Fruit fly (Drosophila melanogaster) whole organism, embryonic: ENCODE measurements around the gene CG14659.

ENCODE experiments used
- CG12942 ChIP-seq: fragments of 200-800 bp; sonication (Bioruptor generic); optimal IDR thresholded peaks from 3 replicates; lab custom pipeline; 2016; ENCODE audit warnings: missing biosample characterization, missing genetic modification characterization
- CG16779 ChIP-seq: fragments of 200-800 bp; sonication (Bioruptor generic); IDR thresholded peaks from 2 replicates; pipeline ENCODE4 v1.3.6; 2022; ENCODE audit warnings: missing biosample characterization, missing genetic modification characterization
- CG17361 ChIP-seq: fragments of 200-800 bp; sonication (Bioruptor generic); IDR thresholded peaks from 3 replicates; pipeline ENCODE4 v1.3.6; 2022; ENCODE audit warnings: missing biosample characterization, missing genetic modification characterization
- CG17568 ChIP-seq: fragments of 200-800 bp; sonication (Bioruptor generic); optimal IDR thresholded peaks from 2 replicates; lab custom pipeline; 2018; ENCODE audit warnings: missing biosample characterization, mild to moderate bottlenecking, missing genetic modification characterization, moderate library complexity
- CG17829 ChIP-seq: fragments of 200-800 bp; optimal IDR thresholded peaks from 2 replicates; lab custom pipeline; 2019; ENCODE audit warnings: missing biosample characterization, mild to moderate bottlenecking, missing genetic modification characterization, moderate library complexity
- CG18476 ChIP-seq: fragments of 200-800 bp; sonication (Bioruptor generic); optimal IDR thresholded peaks from 2 replicates; lab custom pipeline; 2016; ENCODE audit warnings: missing biosample characterization, mild to moderate bottlenecking, missing genetic modification characterization
- CG30403 ChIP-seq: fragments of 200-800 bp; sonication (Bioruptor generic); optimal IDR thresholded peaks from 3 replicates; lab custom pipeline; 2016; ENCODE audit warnings: missing biosample characterization, missing genetic modification characterization
- CG3065 ChIP-seq: fragments of 200-800 bp; sonication (Bioruptor generic); optimal IDR thresholded peaks from 2 replicates; lab custom pipeline; 2016; ENCODE audit warnings: missing biosample characterization, missing genetic modification characterization
- CG31224 ChIP-seq: fragments of 200-800 bp; sonication (Bioruptor generic); IDR thresholded peaks from 2 replicates; pipeline ENCODE4 v1.3.6; 2022; ENCODE audit warnings: missing biosample characterization, missing genetic modification characterization
- CG3847 ChIP-seq: fragments of 200-800 bp; sonication (Bioruptor generic); IDR thresholded peaks from 2 replicates; pipeline ENCODE4 v1.3.6; 2022; ENCODE audit warnings: missing biosample characterization, missing genetic modification characterization
- CG42726 ChIP-seq: fragments of 200-800 bp; sonication (Bioruptor generic); IDR thresholded peaks from 2 replicates; pipeline ENCODE4 v1.3.6; 2022; ENCODE audit warnings: missing biosample characterization, missing genetic modification characterization; ENCODE audit not compliant: partially characterized antibody
- CG4360 ChIP-seq: fragments of 200-800 bp; sonication (Bioruptor generic); IDR thresholded peaks from 2 replicates; pipeline ENCODE4 v1.3.6; 2022; ENCODE audit warnings: missing biosample characterization, missing genetic modification characterization
- CG5953 ChIP-seq: fragments of 200-800 bp; sonication (Bioruptor generic); IDR thresholded peaks from 2 replicates; pipeline ENCODE4 v1.3.6; 2022; ENCODE audit warnings: missing biosample characterization, missing genetic modification characterization
- CG6254 ChIP-seq: fragments of 200-800 bp; sonication (Bioruptor generic); optimal IDR thresholded peaks from 3 replicates; lab custom pipeline; 2017; ENCODE audit warnings: mild to moderate bottlenecking, missing biosample characterization, missing genetic modification reagents, missing genetic modification characterization
- CG7357 ChIP-seq: fragments of 200-800 bp; sonication (Bioruptor generic); IDR thresholded peaks from 3 replicates; pipeline ENCODE4 v1.3.6; 2022; ENCODE audit warnings: missing biosample characterization, missing genetic modification characterization
- CG7786 ChIP-seq: fragments of 200-800 bp; sonication (Bioruptor generic); optimal IDR thresholded peaks from 2 replicates; lab custom pipeline; 2016; ENCODE audit warnings: missing biosample characterization, missing genetic modification characterization
- CG8388 ChIP-seq: fragments of 200-800 bp; sonication (Bioruptor generic); optimal IDR thresholded peaks from 2 replicates; lab custom pipeline; 2019; ENCODE audit warnings: missing biosample characterization, mild to moderate bottlenecking, missing genetic modification characterization, moderate library complexity
- CG9932 ChIP-seq: fragments of 200-800 bp; sonication (Bioruptor generic); IDR thresholded peaks from 2 replicates; pipeline ENCODE4 v1.3.6; 2022; ENCODE audit warnings: missing biosample characterization, missing genetic modification characterization
- Chrac-16 ChIP-seq: fragments of 200-800 bp; sonication (Bioruptor generic); optimal IDR thresholded peaks from 3 replicates; lab custom pipeline; 2016; ENCODE audit warnings: missing biosample characterization, missing genetic modification characterization
- Dbx ChIP-seq: fragments of 200-800 bp; sonication (Bioruptor generic); IDR thresholded peaks from 3 replicates; pipeline ENCODE4 v1.3.6; 2022; ENCODE audit warnings: missing biosample characterization, missing genetic modification characterization
- Fer2 ChIP-seq: fragments of 200-800 bp; sonication (Bioruptor generic); optimal IDR thresholded peaks from 2 replicates; lab custom pipeline; 2018; ENCODE audit warnings: missing biosample characterization, mild to moderate bottlenecking, missing genetic modification characterization, moderate library complexity
- Fer3 ChIP-seq: fragments of 200-800 bp; sonication (Bioruptor generic); optimal IDR thresholded peaks from 2 replicates; lab custom pipeline; 2018; ENCODE audit warnings: missing biosample characterization, mild to moderate bottlenecking, missing genetic modification characterization, moderate library complexity
- GATAe ChIP-seq: fragments of 200-800 bp; sonication (Bioruptor generic); conservative IDR thresholded peaks from 2 replicates; pipeline ENCODE4 v1.3.6; 2022; ENCODE audit warnings: missing biosample characterization, missing genetic modification characterization
- Gsc ChIP-seq: fragments of 200-800 bp; sonication (Bioruptor generic); IDR thresholded peaks from 2 replicates; pipeline ENCODE4 v1.3.6; 2022; ENCODE audit warnings: missing biosample characterization, missing genetic modification characterization
- Gug ChIP-seq: fragments of 200-800 bp; sonication (Bioruptor generic); IDR thresholded peaks from 4 replicates; pipeline ENCODE4 v1.3.6; 2022; ENCODE audit warnings: missing biosample characterization, missing genetic modification characterization
- HLH4C ChIP-seq: fragments of 200-800 bp; sonication (Bioruptor generic); IDR thresholded peaks from 3 replicates; pipeline ENCODE4 v1.3.6; 2022; ENCODE audit warnings: missing biosample characterization, missing genetic modification characterization; ENCODE audit not compliant: partially characterized antibody
- Meics ChIP-seq: fragments of 200-800 bp; sonication (Bioruptor generic); optimal IDR thresholded peaks from 2 replicates; lab custom pipeline; 2017; ENCODE audit warnings: missing biosample characterization, mild to moderate bottlenecking, missing genetic modification characterization
- NK7.1 ChIP-seq: fragments of 200-800 bp; sonication (Bioruptor generic); optimal IDR thresholded peaks from 3 replicates; lab custom pipeline; 2016; ENCODE audit warnings: missing biosample characterization, missing genetic modification characterization
- Opbp ChIP-seq: fragments of 200-800 bp; sonication (Bioruptor generic); IDR thresholded peaks from 3 replicates; pipeline ENCODE4 v1.3.6; 2022; ENCODE audit warnings: missing biosample characterization, missing genetic modification characterization; ENCODE audit not compliant: partially characterized antibody
- Ravus ChIP-seq: fragments of 200-800 bp; sonication (Bioruptor generic); IDR thresholded peaks from 2 replicates; pipeline ENCODE4 v1.3.6; 2022; ENCODE audit warnings: missing biosample characterization, missing genetic modification characterization
- Xbp1 ChIP-seq: fragments of 200-800 bp; sonication (Bioruptor generic); optimal IDR thresholded peaks from 3 replicates; lab custom pipeline; 2016; ENCODE audit warnings: missing biosample characterization, mild to moderate bottlenecking, missing genetic modification characterization
- ara ChIP-seq: fragments of 200-800 bp; sonication (Bioruptor generic); IDR thresholded peaks from 2 replicates; pipeline ENCODE4 v1.3.6; 2022; ENCODE audit warnings: missing biosample characterization, missing genetic modification characterization
- bab2 ChIP-seq: fragments of 200-800 bp; sonication (Bioruptor generic); optimal IDR thresholded peaks from 2 replicates; lab custom pipeline; 2016; ENCODE audit warnings: missing biosample characterization, missing genetic modification characterization
- bcd ChIP-seq: fragments of 200-800 bp; sonication (Bioruptor generic); optimal IDR thresholded peaks from 2 replicates; lab custom pipeline; 2017; ENCODE audit warnings: missing biosample characterization, mild to moderate bottlenecking, missing genetic modification characterization
- corto ChIP-seq: fragments of 200-800 bp; sonication (Bioruptor generic); optimal IDR thresholded peaks from 2 replicates; lab custom pipeline; 2016; ENCODE audit warnings: missing biosample characterization, mild to moderate bottlenecking, missing genetic modification characterization, moderate library complexity
- dysf ChIP-seq: fragments of 200-800 bp; sonication (Bioruptor generic); IDR thresholded peaks from 3 replicates; pipeline ENCODE4 v1.3.6; 2022; ENCODE audit warnings: missing biosample characterization, missing genetic modification characterization
- ems ChIP-seq: fragments of 200-800 bp; sonication (Bioruptor generic); optimal IDR thresholded peaks from 3 replicates; lab custom pipeline; 2016; ENCODE audit warnings: missing biosample characterization, missing genetic modification characterization
- eyg ChIP-seq: fragments of 200-800 bp; sonication (Bioruptor generic); optimal IDR thresholded peaks from 3 replicates; lab custom pipeline; 2016; ENCODE audit warnings: missing biosample characterization, missing genetic modification characterization
- fd3F ChIP-seq: fragments of 200-800 bp; sonication (Bioruptor generic); optimal IDR thresholded peaks from 2 replicates; lab custom pipeline; 2018; ENCODE audit warnings: missing biosample characterization, mild to moderate bottlenecking, missing genetic modification characterization, moderate library complexity
- ham ChIP-seq: fragments of 200-800 bp; sonication (Bioruptor generic); IDR thresholded peaks from 2 replicates; pipeline ENCODE4 v1.3.6; 2022; ENCODE audit warnings: missing biosample characterization, missing genetic modification characterization
- hbn ChIP-seq: fragments of 200-800 bp; sonication (Bioruptor generic); IDR thresholded peaks from 2 replicates; pipeline ENCODE4 v1.3.6; 2022; ENCODE audit warnings: missing biosample characterization, missing genetic modification characterization; ENCODE audit not compliant: partially characterized antibody
- kay ChIP-seq: fragments of 200-800 bp; sonication (Bioruptor generic); optimal IDR thresholded peaks from 2 replicates; lab custom pipeline; 2016; ENCODE audit warnings: missing biosample characterization, missing genetic modification characterization
- org-1 ChIP-seq: fragments of 200-800 bp; sonication (Bioruptor generic); optimal IDR thresholded peaks from 2 replicates; lab custom pipeline; 2017; ENCODE audit warnings: missing biosample characterization, missing genetic modification characterization
- pan ChIP-seq, 4 experiments: fragments of >200 bp in 3 of 4; fragments of 200-800 bp in 1 of 4; sonication (Bioruptor generic) in 1 of 4; optimal IDR thresholded peaks in 3 of 4; IDR thresholded peaks in 1 of 4; 2 replicates each; pipeline versions ENCODE4 v1.3.6 to Lab custom; 2017 to 2022; ENCODE audit warnings: missing biosample characterization in 2 of 4, missing genetic modification characterization in 2 of 4, mixed read lengths in 1 of 4
- pho ChIP-seq: fragments of 200-800 bp; sonication (Bioruptor generic); optimal IDR thresholded peaks from 2 replicates; lab custom pipeline; 2016; ENCODE audit warnings: missing biosample characterization, missing genetic modification characterization
- seq ChIP-seq: fragments of 200-800 bp; sonication (Bioruptor generic); IDR thresholded peaks from 2 replicates; pipeline ENCODE4 v1.3.6; 2022; ENCODE audit warnings: missing biosample characterization, missing genetic modification characterization
- sim ChIP-seq: fragments of 200-800 bp; sonication (Bioruptor generic); IDR thresholded peaks from 2 replicates; pipeline ENCODE4 v1.3.6; 2022; ENCODE audit warnings: missing biosample characterization, missing genetic modification characterization
- so ChIP-seq: fragments of 200-800 bp; sonication (Bioruptor generic); IDR thresholded peaks from 3 replicates; pipeline ENCODE4 v1.3.6; 2022; ENCODE audit warnings: missing biosample characterization, missing genetic modification characterization
- sug ChIP-seq: fragments of 200-800 bp; optimal IDR thresholded peaks from 2 replicates; lab custom pipeline; 2019; ENCODE audit warnings: missing biosample characterization, mild to moderate bottlenecking, missing genetic modification characterization, moderate library complexity
- zfh1 ChIP-seq: fragments of 200-800 bp; sonication (Bioruptor generic); IDR thresholded peaks from 3 replicates; pipeline ENCODE4 v1.3.6; 2022; ENCODE audit warnings: missing biosample characterization, missing genetic modification characterization

CG14659 gene

dm6 chr3R:4813172-4813716 is 17.9 kb downstream of the CG14659 start (continued):
- TF ChIP-seq CG17568 (peak; percentile 92), Fer3 (tag; lab: Kevin White, UChicago) (peak; percentile 50), CG5953 (GFP tag; lab: Robert Waterston, UW) (no peak), Dbx (GFP tag; lab: Robert Waterston, UW) (peak; percentile 70; the same call in 2 of the 3 replicates), pho (GFP tag; lab: Kevin White, UChicago) (peak; percentile 1), Meics (GFP tag; lab: Kevin White, UChicago) (peak; percentile 49), dysf (peak; percentile 63; the same call in 2 of the 3 replicates), CG8388 (peak; percentile 38), zfh1 (GFP tag; lab: Robert Waterston, UW) (peak; percentile 77), CG30403 (GFP tag; lab: Kevin White, UChicago) (peak; percentile 34), Opbp (GFP tag; lab: Robert Waterston, UW) (peak; percentile 64; the same call in 2 of the 3 replicates), Gsc (GFP tag; lab: Robert Waterston, UW) (no peak), CG7357 (GFP tag; lab: Robert Waterston, UW) (peak; percentile 99), corto (GFP tag; lab: Kevin White, UChicago) (no peak), sug (tag; lab: Kevin White, UChicago) (peak; percentile 58), seq (GFP tag; lab: Robert Waterston, UW) (peak; percentile 46; the same call in 1 of the 2 replicates), CG7786 (GFP tag; lab: Kevin White, UChicago) (peak; percentile 17), so (GFP tag; lab: Robert Waterston, UW) (peak; percentile 54; the same call in 2 of the 3 replicates), bcd (peak; percentile 51), CG17361 (GFP tag; lab: Robert Waterston, UW) (peak; percentile 66), ara (GFP tag; lab: Robert Waterston, UW) (no peak), Gug (GFP tag; lab: Robert Waterston, UW) (peak; percentile 73; the same call in 3 of the 4 replicates), NK7.1 (peak; percentile 5), kay (GFP tag; lab: Kevin White, UChicago) (peak; percentile 71), GATAe (GFP tag; lab: Robert Waterston, UW) (peak; percentile 51; the same call in 1 of the 2 replicates), CG42726 (GFP tag; lab: Robert Waterston, UW) (peak; percentile 71; the same call in 1 of the 2 replicates), fd3F (peak; percentile 44), CG18476 (GFP tag; lab: Kevin White, UChicago) (no peak), sim (GFP tag; lab: Robert Waterston, UW) (no peak), Chrac-16 (GFP tag; lab: Kevin White, UChicago) (peak; percentile 19), CG12942 (peak; percentile 26), CG9932 (GFP tag; lab: Robert Waterston, UW) (no peak; the same call in none of the 2 replicates), CG3065 (GFP tag; lab: Kevin White, UChicago) (peak; percentile 4), CG6254 (peak; percentile 40), ham (GFP tag; lab: Robert Waterston, UW) (no peak), CG17829 (peak; percentile 41), org-1 (GFP tag; lab: Kevin White, UChicago) (no peak), pan (optimal IDR thresholded peaks at IDR 0.05; lab: Kevin White, UChicago) (no peak), pan (GFP tag; optimal IDR thresholded peaks at IDR 0.05 in 1 of 2, IDR thresholded peaks at IDR 0.05 in 1 of 2) (peak in 1 of 2 experiments; percentile 54), eyg (GFP tag; lab: Kevin White, UChicago) (no peak), CG16779 (GFP tag; lab: Robert Waterston, UW) (0 out of 2 replicates have a peak, but pooled peaks have one; percentile 5), CG31224 (GFP tag; lab: Robert Waterston, UW) (peak; percentile 37; the same call in 1 of the 2 replicates), ems (no peak), bab2 (GFP tag; lab: Kevin White, UChicago) (peak; percentile 62), CG3847 (GFP tag; lab: Robert Waterston, UW) (peak; percentile 66), Xbp1 (GFP tag; lab: Kevin White, UChicago) (peak; percentile 1), Ravus (GFP tag; lab: Robert Waterston, UW) (no peak), hbn (peak; percentile 47; the same call in 1 of the 2 replicates), HLH4C (GFP tag; lab: Robert Waterston, UW) (peak; percentile 55), Fer2 (tag; lab: Kevin White, UChicago) (no peak), CG4360 (GFP tag; lab: Robert Waterston, UW) (peak; percentile 71)
